Fruit fly (Drosophila melanogaster) whole organism, embryonic: ENCODE measurements around the gene elB.

Experiments
- Adf1 ChIP-seq: fragments of 200-800 bp; sonication (Bioruptor generic); IDR thresholded peaks from 2 replicates; pipeline ENCODE4 v1.3.6; 2022; ENCODE audit warnings: missing biosample characterization, missing genetic modification characterization
- B-H1 ChIP-seq: fragments of 200-800 bp; sonication (Bioruptor generic); IDR thresholded peaks from 3 replicates; pipeline ENCODE4 v1.3.6; 2022; ENCODE audit warnings: missing biosample characterization, missing genetic modification characterization
- CG11093 ChIP-seq: fragments of 200-800 bp; sonication (Bioruptor generic); IDR thresholded peaks from 3 replicates; pipeline ENCODE4 v1.3.6; 2022; ENCODE audit warnings: missing biosample characterization, missing genetic modification characterization
- CG12744 ChIP-seq: fragments of 200-800 bp; sonication (Bioruptor generic); optimal IDR thresholded peaks from 2 replicates; lab custom pipeline; 2016; ENCODE audit warnings: missing biosample characterization, missing genetic modification characterization
- CG1602 ChIP-seq: fragments of 200-800 bp; sonication (Bioruptor generic); optimal IDR thresholded peaks from 3 replicates; lab custom pipeline; 2016; ENCODE audit warnings: missing biosample characterization, missing genetic modification characterization
- CG1603 ChIP-seq: fragments of 200-800 bp; sonication (Bioruptor generic); optimal IDR thresholded peaks from 2 replicates; lab custom pipeline; 2019; ENCODE audit warnings: missing biosample characterization, mild to moderate bottlenecking, missing genetic modification characterization, moderate library complexity
- CG16863 ChIP-seq: fragments of 200-800 bp; sonication (Bioruptor generic); optimal IDR thresholded peaks from 3 replicates; lab custom pipeline; 2016; ENCODE audit warnings: missing biosample characterization, missing genetic modification characterization
- CG1832 ChIP-seq: fragments of 200-800 bp; sonication (Bioruptor generic); optimal IDR thresholded peaks from 2 replicates; lab custom pipeline; 2017; ENCODE audit warnings: missing biosample characterization, mild to moderate bottlenecking, missing genetic modification characterization, inconsistent platforms
- CG2116 ChIP-seq: fragments of 200-800 bp; sonication (Bioruptor generic); optimal IDR thresholded peaks from 3 replicates; lab custom pipeline; 2018; ENCODE audit warnings: missing biosample characterization, mild to moderate bottlenecking, missing genetic modification characterization
- CG34224 ChIP-seq: fragments of 200-800 bp; sonication (Bioruptor generic); IDR thresholded peaks from 3 replicates; pipeline ENCODE4 v1.3.6; 2022; ENCODE audit warnings: missing biosample characterization, missing genetic modification characterization; ENCODE audit not compliant: partially characterized antibody
- CG4328 ChIP-seq: fragments of 200-800 bp; sonication (Bioruptor generic); optimal IDR thresholded peaks from 3 replicates; lab custom pipeline; 2017; ENCODE audit warnings: missing biosample characterization, missing genetic modification reagents, missing genetic modification characterization
- CG4360 ChIP-seq: fragments of 200-800 bp; sonication (Bioruptor generic); IDR thresholded peaks from 2 replicates; pipeline ENCODE4 v1.3.6; 2022; ENCODE audit warnings: missing biosample characterization, missing genetic modification characterization
- CG4424 ChIP-seq: fragments of 200-800 bp; sonication (Bioruptor generic); optimal IDR thresholded peaks from 3 replicates; lab custom pipeline; 2016; ENCODE audit warnings: missing biosample characterization, missing genetic modification characterization
- CG7357 ChIP-seq: fragments of 200-800 bp; sonication (Bioruptor generic); IDR thresholded peaks from 3 replicates; pipeline ENCODE4 v1.3.6; 2022; ENCODE audit warnings: missing biosample characterization, missing genetic modification characterization
- CG8089 ChIP-seq: fragments of 200-800 bp; sonication (Bioruptor generic); optimal IDR thresholded peaks from 3 replicates; lab custom pipeline; 2016; ENCODE audit warnings: missing biosample characterization, missing genetic modification characterization
- CG8281 ChIP-seq: fragments of 200-800 bp; sonication (Bioruptor generic); optimal IDR thresholded peaks from 2 replicates; lab custom pipeline; 2018; ENCODE audit warnings: missing biosample characterization, mild to moderate bottlenecking, missing genetic modification characterization, moderate library complexity
- CG9727 ChIP-seq: fragments of 200-800 bp; sonication (Bioruptor generic); optimal IDR thresholded peaks from 3 replicates; lab custom pipeline; 2017; ENCODE audit warnings: missing biosample characterization, mild to moderate bottlenecking, missing genetic modification characterization
- CoRest ChIP-seq: fragments of 200-800 bp; sonication (Bioruptor generic); optimal IDR thresholded peaks from 3 replicates; lab custom pipeline; 2018; ENCODE audit warnings: missing biosample characterization, mild to moderate bottlenecking, missing genetic modification characterization, moderate library complexity
- Doc3 ChIP-seq: fragments of 200-800 bp; sonication (Bioruptor generic); IDR thresholded peaks from 3 replicates; pipeline ENCODE4 v1.3.6; 2022; ENCODE audit warnings: missing biosample characterization, missing genetic modification characterization; ENCODE audit not compliant: partially characterized antibody
- E2f2 ChIP-seq: fragments of 200-800 bp; sonication (Bioruptor generic); IDR thresholded peaks from 2 replicates; pipeline ENCODE4 v1.3.6; 2022; ENCODE audit warnings: missing biosample characterization, missing genetic modification characterization
- Fer3 ChIP-seq: fragments of 200-800 bp; sonication (Bioruptor generic); optimal IDR thresholded peaks from 2 replicates; lab custom pipeline; 2018; ENCODE audit warnings: missing biosample characterization, mild to moderate bottlenecking, missing genetic modification characterization, moderate library complexity
- Hmr ChIP-seq: fragments of 200-800 bp; sonication (Bioruptor generic); optimal IDR thresholded peaks from 3 replicates; lab custom pipeline; 2017; ENCODE audit warnings: mild to moderate bottlenecking, missing biosample characterization, missing genetic modification reagents, missing genetic modification characterization
- Hr39 ChIP-seq: fragments of >200 bp; optimal IDR thresholded peaks from 2 replicates; lab custom pipeline; 2017
- MESR4 ChIP-seq: fragments of 200-800 bp; sonication (Bioruptor generic); optimal IDR thresholded peaks from 2 replicates; lab custom pipeline; 2018; ENCODE audit warnings: missing biosample characterization, mild to moderate bottlenecking, missing genetic modification characterization, moderate library complexity
- NK7.1 ChIP-seq: fragments of 200-800 bp; sonication (Bioruptor generic); optimal IDR thresholded peaks from 3 replicates; lab custom pipeline; 2016; ENCODE audit warnings: missing biosample characterization, missing genetic modification characterization
- Oaz ChIP-seq: fragments of 200-800 bp; sonication (Bioruptor generic); IDR thresholded peaks from 2 replicates; pipeline ENCODE4 v1.3.6; 2022; ENCODE audit warnings: missing biosample characterization, missing genetic modification characterization
- Scr ChIP-seq: fragments of 200-800 bp; sonication (Bioruptor generic); IDR thresholded peaks from 2 replicates; pipeline ENCODE4 v1.3.6; 2022; ENCODE audit warnings: missing biosample characterization, missing genetic modification characterization; ENCODE audit not compliant: partially characterized antibody
- Stat92E ChIP-seq, 3 experiments: fragments of >200 bp in 2 of 3; fragments of 200-800 bp in 1 of 3; sonication (Bioruptor generic) in 1 of 3; optimal IDR thresholded peaks; 2 replicates each; lab custom pipeline; 2017 to 2019; ENCODE audit warnings: missing biosample characterization in 3 of 3, missing genetic modification characterization in 3 of 3, mild to moderate bottlenecking in 1 of 3, moderate library complexity in 1 of 3
- Usf ChIP-seq: fragments of 200-800 bp; sonication (Bioruptor generic); optimal IDR thresholded peaks from 2 replicates; lab custom pipeline; 2017; ENCODE audit warnings: missing genotype, missing biosample characterization, missing genetic modification characterization
- YL-1 ChIP-seq: fragments of 200-800 bp; sonication (Bioruptor generic); optimal IDR thresholded peaks from 3 replicates; lab custom pipeline; 2017; ENCODE audit warnings: missing biosample characterization, mild to moderate bottlenecking, missing genetic modification characterization
- cato ChIP-seq: fragments of 200-800 bp; sonication (Bioruptor generic); optimal IDR thresholded peaks from 2 replicates; lab custom pipeline; 2016; ENCODE audit warnings: missing biosample characterization, missing genetic modification characterization, borderline replicate concordance
- danr ChIP-seq: fragments of 200-800 bp; sonication (Bioruptor generic); IDR thresholded peaks from 2 replicates; pipeline ENCODE4 v1.3.6; 2022; ENCODE audit warnings: missing biosample characterization, missing genetic modification characterization
- dm ChIP-seq: fragments of 200-800 bp; sonication (Bioruptor generic); optimal IDR thresholded peaks from 3 replicates; lab custom pipeline; 2016; ENCODE audit warnings: missing biosample characterization, missing genetic modification characterization
- dysf ChIP-seq: fragments of 200-800 bp; sonication (Bioruptor generic); IDR thresholded peaks from 3 replicates; pipeline ENCODE4 v1.3.6; 2022; ENCODE audit warnings: missing biosample characterization, missing genetic modification characterization
- fru ChIP-seq: fragments of >200 bp; optimal IDR thresholded peaks from 2 replicates; lab custom pipeline; 2017
- gt ChIP-seq: fragments of 200-800 bp; sonication (Bioruptor generic); IDR thresholded peaks from 2 replicates; pipeline ENCODE4 v1.3.6; 2022; ENCODE audit warnings: missing biosample characterization, missing genetic modification characterization
- insv ChIP-seq, 2 experiments: fragments of 200-800 bp; sonication (Bioruptor generic); optimal IDR thresholded peaks; 3 replicates each; lab custom pipeline; 2016 to 2018; ENCODE audit warnings: missing biosample characterization in 2 of 2, missing genetic modification characterization in 2 of 2
- knrl ChIP-seq: fragments of 200-800 bp; sonication (Bioruptor generic); IDR thresholded peaks from 3 replicates; pipeline ENCODE4 v1.3.6; 2022; ENCODE audit warnings: missing biosample characterization, missing genetic modification characterization; ENCODE audit not compliant: partially characterized antibody
- lola ChIP-seq, 3 experiments: fragments of >200 bp in 2 of 3; fragments of 200-800 bp in 1 of 3; sonication (Bioruptor generic) in 1 of 3; optimal IDR thresholded peaks; 2 replicates each; lab custom pipeline; 2017 to 2019; ENCODE audit warnings: missing biosample characterization in 3 of 3, missing genetic modification characterization in 3 of 3, mild to moderate bottlenecking in 1 of 3, moderate library complexity in 1 of 3
- nerfin-2 ChIP-seq: fragments of 200-800 bp; sonication (Bioruptor generic); IDR thresholded peaks from 2 replicates; pipeline ENCODE4 v1.3.6; 2022; ENCODE audit warnings: missing biosample characterization, missing genetic modification characterization; ENCODE audit not compliant: partially characterized antibody
- nom ChIP-seq: fragments of 200-800 bp; sonication (Bioruptor generic); optimal IDR thresholded peaks from 2 replicates; lab custom pipeline; 2017; ENCODE audit warnings: missing biosample characterization, missing genetic modification characterization, mild to moderate bottlenecking, moderate library complexity, missing genetic modification reagents
- onecut ChIP-seq: fragments of 200-800 bp; sonication (Bioruptor generic); IDR thresholded peaks from 2 replicates; pipeline ENCODE4 v1.3.6; 2022; ENCODE audit warnings: missing biosample characterization, missing genetic modification characterization
- pfk ChIP-seq: fragments of 200-800 bp; sonication (Bioruptor generic); optimal IDR thresholded peaks from 2 replicates; lab custom pipeline; 2018; ENCODE audit warnings: missing biosample characterization, mild to moderate bottlenecking, missing genetic modification characterization, moderate library complexity
- pita ChIP-seq: fragments of 200-800 bp; sonication (Bioruptor generic); optimal IDR thresholded peaks from 2 replicates; lab custom pipeline; 2017; ENCODE audit warnings: missing biosample characterization, mild to moderate bottlenecking, missing genetic modification characterization
- psq ChIP-seq: fragments of 200-800 bp; sonication (Bioruptor generic); optimal IDR thresholded peaks from 2 replicates; lab custom pipeline; 2017; ENCODE audit warnings: missing biosample characterization, missing genetic modification characterization
- ranshi ChIP-seq: fragments of 200-800 bp; sonication (Bioruptor generic); IDR thresholded peaks from 2 replicates; pipeline ENCODE4 v1.3.6; 2022; ENCODE audit warnings: missing biosample characterization, missing genetic modification characterization
- sima ChIP-seq: fragments of 200-800 bp; sonication (Bioruptor generic); optimal IDR thresholded peaks from 2 replicates; lab custom pipeline; 2016; ENCODE audit warnings: missing biosample characterization, missing genetic modification characterization
- trh ChIP-seq: fragments of 200-800 bp; sonication (Bioruptor generic); optimal IDR thresholded peaks from 2 replicates; lab custom pipeline; 2016; ENCODE audit warnings: missing biosample characterization, missing genetic modification characterization
- unc-4 ChIP-seq: fragments of 200-800 bp; sonication (Bioruptor generic); IDR thresholded peaks from 2 replicates; pipeline ENCODE4 v1.3.6; 2022; ENCODE audit warnings: missing biosample characterization, missing genetic modification characterization; ENCODE audit not compliant: partially characterized antibody
- wor ChIP-seq: fragments of 200-800 bp; sonication (Bioruptor generic); IDR thresholded peaks from 2 replicates; pipeline ENCODE4 v1.3.6; 2022; ENCODE audit warnings: missing biosample characterization, missing genetic modification characterization

The elB gene

dm6 chr2L:14358780-14359462 lies 50.4 kb downstream of the elB start, which contains the start of gene Pgant35A (continued):
- TF ChIP-seq CG8281 (tag; lab: Kevin White, UChicago) (no peak), CG2116 (GFP tag; lab: Kevin White, UChicago) (no peak), Stat92E (GFP tag; optimal IDR thresholded peaks at IDR 0.05; lab: Kevin White, UChicago) (no peak), MESR4 (GFP tag; lab: Kevin White, UChicago) (peak; percentile 87), CG1602 (no peak), ranshi (GFP tag; lab: Robert Waterston, UW) (no peak), onecut (no peak), CG8089 (no peak), Doc3 (GFP tag; lab: Robert Waterston, UW) (no peak), pita (no peak), psq (GFP tag; lab: Kevin White, UChicago) (no peak), Usf (GFP tag; lab: Kevin White, UChicago) (no peak), knrl (GFP tag; lab: Robert Waterston, UW) (no peak; the same call in 2 of the 3 replicates), E2f2 (peak; percentile 22), unc-4 (no peak), Adf1 (no peak), wor (GFP tag; lab: Robert Waterston, UW) (no peak), CG9727 (GFP tag; lab: Kevin White, UChicago) (peak; percentile 20), nom (no peak), CG4360 (GFP tag; lab: Robert Waterston, UW) (no peak), YL-1 (GFP tag; lab: Kevin White, UChicago) (peak; percentile 39), Scr (GFP tag; lab: Robert Waterston, UW) (0 out of 2 replicates have a peak, but pooled peaks have one; percentile 37), Oaz (GFP tag; lab: Robert Waterston, UW) (no peak), Fer3 (tag; lab: Kevin White, UChicago) (peak; percentile 5), Hr39 (no peak), CG11093 (GFP tag; lab: Robert Waterston, UW) (no peak), trh (GFP tag; lab: Kevin White, UChicago) (no peak), dm (GFP tag; lab: Kevin White, UChicago) (no peak), Hmr (peak; percentile 47), insv (GFP tag; optimal IDR thresholded peaks at IDR 0.05; lab: Kevin White, UChicago) (no peak), gt (GFP tag; lab: Robert Waterston, UW) (no peak), CG7357 (no peak), sima (GFP tag; lab: Kevin White, UChicago) (no peak), CG12744 (GFP tag; lab: Kevin White, UChicago) (no peak), danr (GFP tag; lab: Robert Waterston, UW) (no peak), CG4328 (GFP tag; lab: Kevin White, UChicago) (no peak), B-H1 (GFP tag; lab: Robert Waterston, UW) (no peak), CG1603 (tag; lab: Kevin White, UChicago) (peak; percentile 56), cato (GFP tag; lab: Kevin White, UChicago) (no peak), CG4424 (GFP tag; lab: Kevin White, UChicago) (no peak), pfk (GFP tag; lab: Kevin White, UChicago) (no peak), dysf (GFP tag; lab: Robert Waterston, UW) (peak; percentile 14; the same call in 1 of the 3 replicates), CG1832 (no peak), CG34224 (GFP tag; lab: Robert Waterston, UW) (no peak), lola (GFP tag; optimal IDR thresholded peaks at IDR 0.05; lab: Kevin White, UChicago) (peak in 1 of 3 experiments; percentile 49), nerfin-2 (GFP tag; lab: Robert Waterston, UW) (no peak), NK7.1 (no peak), CG16863 (no peak), CoRest (peak; percentile 63), fru (lab: Kevin White, UChicago) (no peak)
